Fruit fly (Drosophila melanogaster) ovary, adult (tissue): Measurements from ENCODE around the gene Ttc30.
A peak's percentile ranks its signal among the peaks of the same experiment; 100 is the strongest.

ENCODE experiments used
- CG17801 ChIP-seq: fragments of 200-800 bp; optimal IDR thresholded peaks from 2 replicates; lab custom pipeline; 2019; ENCODE audit warnings: missing biosample characterization, mild to moderate bottlenecking, missing genetic modification characterization, moderate library complexity; ENCODE audit not compliant: partially characterized antibody

Gene Ttc30

dm6 chr2L:13156349-13156748, 49.7 kb downstream of the Ttc30 start:
- TF ChIP-seq CG17801 (GFP tag; lab: Kevin White, UChicago) = no peak

dm6 chr2L:13157903-13158302, 51.3 kb downstream of the Ttc30 start:
- TF ChIP-seq CG17801 (GFP tag; lab: Kevin White, UChicago) = peak; percentile 27

- no peak for TF ChIP-seq CG17801 (GFP tag; lab: Kevin White, UChicago)
Observed at dm6 chr2L:13158510-13158909, 51.9 kb downstream of the Ttc30 start, which contains the start of gene Pk34A. Pk34A (plus strand) TSS chr2L:13158810.
